Fruit fly (Drosophila melanogaster): ENCODE results near the gene CG15892.
A peak's percentile ranks its signal among the peaks of the same experiment; 100 is the strongest.

Gene CG15892

dm6 chrX:6267187-6267711 is 26.9 kb downstream of the CG15892 start, which contains the start of gene schlank (continued):
- peak; percentile 57 for TF ChIP-seq CG16863 (GFP tag; optimal IDR thresholded peaks at IDR 0.05)
- TF ChIP-seq CG7556 (GFP tag; optimal IDR thresholded peaks at IDR 0.05) = peak; percentile 16
- TF ChIP-seq CG11093 (GFP tag; IDR thresholded peaks at IDR 0.05) = peak; percentile 51; the same call in 1 of the 3 replicates
- peak; percentile 31 for TF ChIP-seq CG18476 (GFP tag; optimal IDR thresholded peaks at IDR 0.05)
- TF ChIP-seq pum (GFP tag; optimal IDR thresholded peaks at IDR 0.05) = peak; percentile 51
- TF ChIP-seq CG12236 (GFP tag; optimal IDR thresholded peaks at IDR 0.05) = no peak
- peak; percentile 81 for TF ChIP-seq slbo (GFP tag; IDR thresholded peaks at IDR 0.05)
- TF ChIP-seq CG3838 (GFP tag; optimal IDR thresholded peaks at IDR 0.05) = no peak
- no peak for TF ChIP-seq Jarid2 (GFP tag; optimal IDR thresholded peaks at IDR 0.05)
- no peak for TF ChIP-seq Hr39 (optimal IDR thresholded peaks at IDR 0.05)
- peak; percentile 51; the same call in 1 of the 2 replicates for TF ChIP-seq E2f1 (GFP tag; IDR thresholded peaks at IDR 0.05)
- peak; percentile 41 for TF ChIP-seq tin (GFP tag; optimal IDR thresholded peaks at IDR 0.05)
- peak; percentile 29 for TF ChIP-seq CG12942 (GFP tag; optimal IDR thresholded peaks at IDR 0.05)
- peak; percentile 67 for TF ChIP-seq HLH54F (GFP tag; optimal IDR thresholded peaks at IDR 0.05)
- no peak for TF ChIP-seq CG3281 (GFP tag; optimal IDR thresholded peaks at IDR 0.05)
- TF ChIP-seq rib (GFP tag; IDR thresholded peaks at IDR 0.05) = no peak
- TF ChIP-seq sc (optimal IDR thresholded peaks at IDR 0.05) = no peak
- no peak for TF ChIP-seq sc (GFP tag; optimal IDR thresholded peaks at IDR 0.05)
- no peak for TF ChIP-seq sim (GFP tag; IDR thresholded peaks at IDR 0.05)
- TF ChIP-seq CG6254 (GFP tag; optimal IDR thresholded peaks at IDR 0.05) = no peak
- TF ChIP-seq CG16779 (GFP tag; IDR thresholded peaks at IDR 0.05) = no peak
- no peak for TF ChIP-seq CG7839 (tag; optimal IDR thresholded peaks at IDR 0.05)
- TF ChIP-seq yki (optimal IDR thresholded peaks at IDR 0.05) = no peak
- TF ChIP-seq trem (tag; optimal IDR thresholded peaks at IDR 0.05) = peak; percentile 10
- TF ChIP-seq Lim3 (GFP tag; IDR thresholded peaks at IDR 0.05) = no peak
- no peak for TF ChIP-seq Eip74EF (GFP tag; optimal IDR thresholded peaks at IDR 0.05)
- TF ChIP-seq bcd (GFP tag; optimal IDR thresholded peaks at IDR 0.05) = peak; percentile 21
- TF ChIP-seq CG6272 (GFP tag; IDR thresholded peaks at IDR 0.05) = 0 out of 2 replicates have a peak, but pooled peaks have one; percentile 6
- no peak for TF ChIP-seq pita (GFP tag; optimal IDR thresholded peaks at IDR 0.05)
- peak; percentile 60 for TF ChIP-seq NC2β (GFP tag; optimal IDR thresholded peaks at IDR 0.05)
- TF ChIP-seq CG15514 (GFP tag; optimal IDR thresholded peaks at IDR 0.05) = peak; percentile 12
- no peak for TF ChIP-seq salm (tag; optimal IDR thresholded peaks at IDR 0.05)
- no peak for TF ChIP-seq Hr78 (GFP tag; optimal IDR thresholded peaks at IDR 0.05)
- peak; percentile 47 for TF ChIP-seq Oaz (GFP tag; IDR thresholded peaks at IDR 0.05)
- peak; percentile 60 for TF ChIP-seq pnt (GFP tag; optimal IDR thresholded peaks at IDR 0.05)
- TF ChIP-seq Myb (GFP tag; optimal IDR thresholded peaks at IDR 0.05) = peak; percentile 44
- no peak for TF ChIP-seq CG16813 (GFP tag; IDR thresholded peaks at IDR 0.05; ENCODE audit: partially characterized antibody)
- peak; percentile 6 for TF ChIP-seq CG18599 (GFP tag; optimal IDR thresholded peaks at IDR 0.05)
- peak; percentile 14 for TF ChIP-seq jing (GFP tag; optimal IDR thresholded peaks at IDR 0.05)
- no peak for TF ChIP-seq z (GFP tag; IDR thresholded peaks at IDR 0.05)
- TF ChIP-seq wdn (GFP tag; IDR thresholded peaks at IDR 0.05) = peak; percentile 56
- TF ChIP-seq hkb (optimal IDR thresholded peaks at IDR 0.05) = no peak
- TF ChIP-seq hkb (GFP tag; IDR thresholded peaks at IDR 0.05) = no peak
- peak; percentile 57; the same call in 1 of the 2 replicates for TF ChIP-seq ranshi (GFP tag; IDR thresholded peaks at IDR 0.05)
- peak; percentile 9 for TF ChIP-seq CG30431 (GFP tag; optimal IDR thresholded peaks at IDR 0.05)
- no peak for TF ChIP-seq Blimp-1 (GFP tag; optimal IDR thresholded peaks at IDR 0.05)
- TF ChIP-seq D19A (tag; optimal IDR thresholded peaks at IDR 0.05) = no peak
- peak; percentile 70 for TF ChIP-seq CG2120 (GFP tag; optimal IDR thresholded peaks at IDR 0.05)
- peak; percentile 89 for TF ChIP-seq CG9797 (GFP tag; optimal IDR thresholded peaks at IDR 0.05)
- TF ChIP-seq Six4 (GFP tag; optimal IDR thresholded peaks at IDR 0.05) = peak; percentile 8
- peak; percentile 74 for TF ChIP-seq dysf (GFP tag; IDR thresholded peaks at IDR 0.05)
- peak; percentile 13 to 60 for TF ChIP-seq tll (GFP tag; optimal IDR thresholded peaks at IDR 0.05)
